Worm (Caenorhabditis elegans) whole organism, early embryonic: ENCODE measurements around the gene B0272.4.

Experiments
- B0310.2 ChIP-seq: sonication (generic microtip); optimal IDR thresholded peaks from 2 replicates; lab custom pipeline; 2016; ENCODE audit warnings: mild to moderate bottlenecking, missing genetic modification characterization, missing compliant biosample characterization
- F13C5.2 ChIP-seq: sonication (generic microtip); optimal IDR thresholded peaks from 2 replicates; lab custom pipeline; 2017; ENCODE audit warnings: mild to moderate bottlenecking, missing genetic modification characterization, inconsistent platforms, missing compliant biosample characterization
- aly-1 ChIP-seq: sonication (generic microtip); optimal IDR thresholded peaks from 2 replicates; lab custom pipeline; 2016; ENCODE audit warnings: missing genetic modification characterization, missing compliant biosample characterization
- ama-1 ChIP-seq: fragments of 150-350 bp; optimal IDR thresholded peaks from 2 replicates; lab custom pipeline; 2014
- ceh-13 ChIP-seq: fragments of 200-800 bp; sonication (Bioruptor generic); optimal IDR thresholded peaks from 2 replicates; lab custom pipeline; 2018; ENCODE audit warnings: mild to moderate bottlenecking, missing genetic modification characterization, missing compliant biosample characterization
- ceh-36 ChIP-seq: sonication (generic microtip); optimal IDR thresholded peaks from 2 replicates; lab custom pipeline; 2016; ENCODE audit warnings: missing genetic modification characterization, inconsistent platforms, missing compliant biosample characterization
- ets-7 ChIP-seq: sonication (generic microtip); optimal IDR thresholded peaks from 2 replicates; lab custom pipeline; 2016; ENCODE audit warnings: missing genotype, missing genetic modification characterization, missing compliant biosample characterization
- flt-1 ChIP-seq: fragments of 200-800 bp; sonication (Bioruptor generic); IDR thresholded peaks from 2 replicates; pipeline ENCODE4 v1.3.6; 2022; ENCODE audit warnings: missing genetic modification characterization, missing compliant biosample characterization
- hmbx-1 ChIP-seq: sonication (generic microtip); optimal IDR thresholded peaks from 2 replicates; lab custom pipeline; 2016; ENCODE audit warnings: mild to moderate bottlenecking, missing genetic modification characterization, missing compliant biosample characterization
- hmg-4 ChIP-seq: fragments of 200-800 bp; sonication (Bioruptor generic); optimal IDR thresholded peaks from 2 replicates; lab custom pipeline; 2018; ENCODE audit warnings: mild to moderate bottlenecking, missing genetic modification characterization, missing compliant biosample characterization
- hnd-1 ChIP-seq: sonication (generic microtip); optimal IDR thresholded peaks from 2 replicates; lab custom pipeline; 2016; ENCODE audit warnings: missing genetic modification characterization, missing compliant biosample characterization
- pes-1 ChIP-seq: fragments of 200-800 bp; sonication (Bioruptor generic); IDR thresholded peaks from 2 replicates; pipeline ENCODE4 v1.3.6; 2022; ENCODE audit warnings: missing genetic modification reagents, missing genetic modification characterization, missing compliant biosample characterization
- scrt-1 ChIP-seq: fragments of 200-800 bp; sonication (Bioruptor generic); IDR thresholded peaks from 2 replicates; pipeline ENCODE4 v1.3.6; 2022; ENCODE audit warnings: missing genetic modification characterization, missing compliant biosample characterization
- sea-1 ChIP-seq: fragments of 200-800 bp; sonication (Bioruptor generic); conservative IDR thresholded peaks from 2 replicates; pipeline ENCODE4 v1.3.6; 2022; ENCODE audit warnings: missing genetic modification characterization, missing compliant biosample characterization
- tbx-11 ChIP-seq: fragments of 200-800 bp; sonication (Bioruptor generic); IDR thresholded peaks from 2 replicates; pipeline ENCODE4 v1.3.6; 2022; ENCODE audit warnings: missing genetic modification characterization, missing compliant biosample characterization
- tbx-37 ChIP-seq: fragments of 200-800 bp; sonication (Bioruptor generic); conservative IDR thresholded peaks from 2 replicates; pipeline ENCODE4 v1.3.6; 2022; ENCODE audit warnings: missing genetic modification reagents, missing genetic modification characterization, missing compliant biosample characterization
- tra-4 ChIP-seq: sonication (generic microtip); optimal IDR thresholded peaks from 2 replicates; lab custom pipeline; 2017; ENCODE audit warnings: missing genetic modification characterization, missing compliant biosample characterization

B0272.4 gene

DNA sequence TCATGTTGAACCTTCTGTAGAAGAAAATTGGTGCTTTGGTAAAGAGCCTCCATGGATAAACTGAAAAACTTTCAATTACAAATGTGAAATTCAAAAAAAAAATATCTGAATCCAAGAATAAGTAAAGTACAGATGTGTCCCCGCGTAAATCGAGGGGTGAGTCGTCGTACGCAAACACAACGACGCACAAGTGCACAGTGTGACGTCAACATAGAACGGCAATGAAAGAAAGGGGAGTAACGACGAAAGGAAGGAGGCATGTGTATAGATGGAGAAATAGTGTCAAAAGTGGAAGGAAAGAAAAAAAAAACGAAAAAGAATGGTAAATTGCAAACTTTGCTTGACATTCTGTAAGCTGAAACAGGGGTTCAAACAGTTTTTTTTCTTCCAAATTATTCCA lies 13.3 kb downstream of the B0272.4 start, which contains the start of gene memb-1:
Gene memb-1 (minus strand): TSS at position 60 of the 400 bp plus-strand sequence.
- no peak for TF ChIP-seq B0310.2 (tag; lab: Kevin White, UChicago)
- no peak for TF ChIP-seq ets-7 (tag; lab: Kevin White, UChicago)
- no peak for TF ChIP-seq scrt-1 (GFP tag; lab: Robert Waterston, UW)
- no peak for TF ChIP-seq ceh-36
- TF ChIP-seq ceh-13 (GFP tag; lab: Kevin White, UChicago), result no peak
- TF ChIP-seq hmbx-1 (tag; lab: Kevin White, UChicago), result no peak
- no peak for TF ChIP-seq pes-1 (GFP tag; lab: Robert Waterston, UW)
- no peak for TF ChIP-seq flt-1 (GFP tag; lab: Robert Waterston, UW)
- no peak for TF ChIP-seq F13C5.2 (tag; lab: Kevin White, UChicago)
- TF ChIP-seq hnd-1 (tag; lab: Kevin White, UChicago), result no peak
- no peak for TF ChIP-seq tra-4
- TF ChIP-seq tbx-37 (GFP tag; lab: Robert Waterston, UW), result no peak
- no peak for TF ChIP-seq sea-1 (GFP tag; lab: Robert Waterston, UW)

DNA sequence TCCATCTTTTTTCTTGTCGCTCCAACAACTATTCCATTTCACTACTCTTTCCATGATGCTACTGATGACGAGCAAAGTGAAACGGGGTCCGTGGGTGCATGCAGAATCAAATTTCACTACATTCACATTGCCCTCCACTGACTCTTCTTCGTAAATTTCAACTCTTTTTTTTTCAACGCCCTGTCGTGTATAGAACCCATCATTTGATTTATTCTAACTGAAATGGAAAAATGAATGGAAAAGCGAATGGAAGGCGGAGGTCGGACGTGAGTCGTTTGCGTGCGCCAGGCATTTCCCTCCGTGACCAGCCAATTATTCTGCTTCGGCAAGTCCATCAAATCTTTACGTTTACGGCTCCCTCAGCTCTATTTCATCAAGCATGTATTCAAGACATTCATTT lies 15.6 kb downstream of the B0272.4 start:
- TF ChIP-seq B0310.2 (tag; lab: Kevin White, UChicago) (no peak), flt-1 (GFP tag; lab: Robert Waterston, UW) (no peak), ets-7 (tag; lab: Kevin White, UChicago) (no peak), hnd-1 (tag; lab: Kevin White, UChicago) (no peak), hmg-4 (GFP tag; lab: Kevin White, UChicago) (no peak), ama-1 (lab: Kevin White, UChicago) (no peak), ceh-36 (no peak), tbx-37 (GFP tag; lab: Robert Waterston, UW) (no peak), tbx-11 (no peak), ceh-13 (GFP tag; lab: Kevin White, UChicago) (no peak), aly-1 (no peak), sea-1 (GFP tag; lab: Robert Waterston, UW) (no peak), scrt-1 (GFP tag; lab: Robert Waterston, UW) (no peak)

DNA sequence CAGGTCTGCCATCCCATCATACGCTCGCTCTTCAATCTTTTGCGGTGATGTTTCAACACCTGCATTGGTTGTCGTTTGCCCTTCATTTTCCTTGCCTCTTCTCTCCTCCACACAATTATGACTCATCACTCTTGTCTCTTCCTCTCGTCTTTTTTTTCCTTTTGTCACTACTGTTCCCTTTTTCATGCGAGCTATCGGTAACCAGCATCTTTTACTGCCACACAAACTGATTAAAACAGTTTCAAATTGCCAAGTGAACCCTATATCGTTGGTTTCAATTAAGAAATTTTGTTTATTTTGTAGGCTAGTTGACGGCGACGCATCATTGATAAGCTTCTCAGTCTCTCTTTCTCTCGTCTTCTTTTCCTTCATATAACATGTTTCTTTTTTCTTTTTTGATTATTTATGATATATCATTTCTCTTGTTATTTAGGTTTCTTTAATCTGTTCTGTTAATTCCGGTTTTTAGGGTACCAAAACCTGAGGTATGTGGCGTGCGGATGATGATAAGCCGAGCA lies 18.0 kb downstream of the B0272.4 start, which contains the start of gene ZK899.1:
Gene ZK899.1 (plus strand): TSS at position 468 of the 518 bp plus-strand sequence.
- TF ChIP-seq scrt-1 (GFP tag; lab: Robert Waterston, UW) (no peak), tbx-11 (no peak), aly-1 (no peak), ama-1 (lab: Kevin White, UChicago) (no peak), B0310.2 (tag; lab: Kevin White, UChicago) (no peak), tra-4 (no peak), ets-7 (tag; lab: Kevin White, UChicago) (no peak), flt-1 (GFP tag; lab: Robert Waterston, UW) (no peak), tbx-37 (GFP tag; lab: Robert Waterston, UW) (no peak), ceh-13 (GFP tag; lab: Kevin White, UChicago) (no peak)

DNA sequence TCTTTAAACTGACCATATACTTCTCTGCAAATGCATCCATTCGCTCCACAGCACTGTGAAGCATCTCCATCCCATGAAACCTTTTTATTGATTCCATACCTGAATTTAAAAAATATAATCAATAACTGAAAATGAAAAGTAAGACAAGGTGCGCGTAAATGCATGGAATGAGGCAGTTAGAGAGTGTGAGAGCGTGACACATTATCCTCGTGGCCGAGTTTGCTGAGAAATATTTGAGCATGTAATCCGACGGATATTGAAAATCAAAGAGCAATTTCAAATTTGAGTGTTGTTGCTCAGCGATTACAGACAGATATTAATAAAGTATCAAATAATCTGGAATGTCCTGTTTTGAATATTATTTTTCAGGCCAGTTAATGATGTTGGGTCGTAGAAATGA lies 21.1 kb downstream of the B0272.4 start, which contains the start of gene ZK899.7:
Gene ZK899.7 (minus strand): TSS at position 101 of the 400 bp plus-strand sequence.
- TF ChIP-seq pes-1 (GFP tag; lab: Robert Waterston, UW), result no peak
- no peak for TF ChIP-seq hmg-4 (GFP tag; lab: Kevin White, UChicago)
- TF ChIP-seq hnd-1 (tag; lab: Kevin White, UChicago), result no peak
- TF ChIP-seq scrt-1 (GFP tag; lab: Robert Waterston, UW), result no peak
- TF ChIP-seq tbx-37 (GFP tag; lab: Robert Waterston, UW), result no peak
- TF ChIP-seq flt-1 (GFP tag; lab: Robert Waterston, UW), result no peak
- no peak for TF ChIP-seq B0310.2 (tag; lab: Kevin White, UChicago)
- no peak for TF ChIP-seq hmbx-1 (tag; lab: Kevin White, UChicago)
- no peak for TF ChIP-seq ceh-13 (GFP tag; lab: Kevin White, UChicago)
- TF ChIP-seq tra-4, result no peak
- no peak for TF ChIP-seq tbx-11

DNA sequence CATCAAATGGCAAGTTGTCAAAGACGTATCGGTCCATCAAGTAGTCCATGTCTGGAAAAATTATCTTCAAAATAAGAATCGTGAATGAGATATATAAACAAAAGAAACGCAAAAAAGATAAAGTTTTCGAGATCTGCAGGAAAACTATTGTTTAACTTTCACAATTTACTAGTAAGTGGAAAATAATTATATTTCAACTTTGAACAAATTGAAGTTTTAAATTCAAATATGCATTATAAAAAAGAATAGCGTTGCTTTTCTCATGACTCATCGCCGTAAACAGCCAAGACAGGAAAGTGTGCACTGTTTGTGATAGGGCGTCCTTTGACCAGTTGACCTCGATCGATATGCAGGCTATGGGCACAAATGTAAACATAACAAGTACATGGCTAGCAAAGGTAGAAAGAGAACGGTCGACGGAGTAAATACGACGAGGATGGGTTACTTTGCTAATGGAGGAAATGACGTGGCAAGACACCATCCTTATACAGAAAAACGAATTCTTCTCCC lies 23.8 kb downstream of the B0272.4 start, which contains the start of gene ZK899.2:
Gene ZK899.2 (minus strand): TSS at position 51 of the 510 bp plus-strand sequence.
- TF ChIP-seq B0310.2 (tag; lab: Kevin White, UChicago), result no peak
- TF ChIP-seq tbx-37 (GFP tag; lab: Robert Waterston, UW), result no peak
- TF ChIP-seq flt-1 (GFP tag; lab: Robert Waterston, UW), result no peak
- no peak for TF ChIP-seq ama-1 (lab: Kevin White, UChicago)
- no peak for TF ChIP-seq pes-1 (GFP tag; lab: Robert Waterston, UW)
- no peak for TF ChIP-seq tra-4
- TF ChIP-seq F13C5.2 (tag; lab: Kevin White, UChicago), result no peak
- no peak for TF ChIP-seq hnd-1 (tag; lab: Kevin White, UChicago)
- TF ChIP-seq ets-7 (tag; lab: Kevin White, UChicago), result no peak
- no peak for TF ChIP-seq sea-1 (GFP tag; lab: Robert Waterston, UW)
- TF ChIP-seq aly-1, result no peak
- no peak for TF ChIP-seq ceh-13 (GFP tag; lab: Kevin White, UChicago)
- no peak for TF ChIP-seq tbx-11
- TF ChIP-seq scrt-1 (GFP tag; lab: Robert Waterston, UW), result no peak
- no peak for TF ChIP-seq hmg-4 (GFP tag; lab: Kevin White, UChicago)
- no peak for TF ChIP-seq hmbx-1 (tag; lab: Kevin White, UChicago)

DNA sequence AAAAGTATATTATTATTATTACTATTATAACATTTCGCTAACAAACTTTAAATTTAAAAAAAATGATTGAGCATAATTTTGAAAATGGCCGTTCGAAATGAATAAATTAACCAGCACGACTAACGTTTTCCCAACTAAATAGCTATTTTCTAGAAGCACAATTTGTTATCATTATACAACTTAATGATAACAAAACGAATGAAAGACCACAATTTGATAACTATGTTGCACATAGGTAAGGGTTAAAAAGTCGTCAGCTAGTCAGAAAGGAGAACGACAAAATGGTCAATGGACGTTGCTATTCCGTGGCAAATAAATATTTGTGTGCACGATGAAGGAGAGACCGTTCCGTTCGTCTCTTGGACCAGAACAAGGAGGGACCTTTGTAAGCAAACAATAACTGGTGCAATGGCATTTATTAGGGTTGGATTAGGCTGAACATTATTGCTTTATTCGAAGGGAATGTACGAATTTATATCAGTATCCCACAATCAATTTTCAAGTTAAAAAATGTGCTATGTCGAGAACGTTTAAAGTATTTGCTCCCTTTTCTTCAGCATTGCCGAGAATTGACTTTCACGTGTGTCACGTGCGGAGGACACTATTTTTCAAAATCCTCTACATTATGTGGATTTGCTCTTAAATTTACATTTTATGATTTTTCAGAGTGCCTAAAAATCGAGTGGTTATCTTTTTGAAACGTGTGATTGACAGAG lies 24.4 kb downstream of the B0272.4 start, which contains the start of gene ZK899.3:
Gene ZK899.3 (plus strand): TSS at position 666 of the 716 bp plus-strand sequence.
- TF ChIP-seq tra-4, result no peak
- no peak for TF ChIP-seq hmbx-1 (tag; lab: Kevin White, UChicago)
- no peak for TF ChIP-seq sea-1 (GFP tag; lab: Robert Waterston, UW)
- TF ChIP-seq F13C5.2 (tag; lab: Kevin White, UChicago), result no peak
- no peak for TF ChIP-seq ceh-36
- no peak for TF ChIP-seq aly-1
- no peak for TF ChIP-seq B0310.2 (tag; lab: Kevin White, UChicago)
- TF ChIP-seq ets-7 (tag; lab: Kevin White, UChicago), result no peak
